Worm (Caenorhabditis elegans) whole organism, L3 larva: Measurements from ENCODE around the gene mpst-4.
"Not testable (repeated sequence)": the region's sequence is repeated elsewhere in the genome, so short reads cannot be mapped to it uniquely, and the experiment has no call there.

ENCODE experiments used
- ZK546.5 ChIP-seq: sonication (generic microtip); optimal IDR thresholded peaks from 2 replicates; lab custom pipeline; 2017; ENCODE audit warnings: missing biosample characterization, missing genetic modification characterization
- aly-2 ChIP-seq: fragments of 150-350 bp; optimal IDR thresholded peaks from 2 replicates; lab custom pipeline; 2014; ENCODE audit warnings: missing biosample characterization, missing genetic modification characterization
- ama-1 ChIP-seq: fragments of 150-350 bp; optimal IDR thresholded peaks from 2 replicates; lab custom pipeline; 2018
- ceh-28 ChIP-seq: fragments of 150-350 bp; optimal IDR thresholded peaks from 2 replicates; lab custom pipeline; 2014; ENCODE audit warnings: missing biosample characterization, missing genetic modification reagents, missing genetic modification characterization
- ceh-9 ChIP-seq: sonication (generic microtip); optimal IDR thresholded peaks from 2 replicates; lab custom pipeline; 2018; ENCODE audit warnings: missing biosample characterization, missing genetic modification characterization
- egl-5 ChIP-seq: fragments of 150-350 bp; optimal IDR thresholded peaks from 2 replicates; lab custom pipeline; 2017; ENCODE audit warnings: missing biosample characterization, missing genetic modification reagents, missing genetic modification characterization, inconsistent platforms
- elt-2 ChIP-seq: sonication (generic microtip); optimal IDR thresholded peaks from 2 replicates; lab custom pipeline; 2016; ENCODE audit warnings: missing genetic modification reagents, mild to moderate bottlenecking, missing genetic modification characterization, missing compliant biosample characterization
- fkh-10 ChIP-seq: sonication (generic microtip); optimal IDR thresholded peaks from 2 replicates; lab custom pipeline; 2017; ENCODE audit warnings: missing biosample characterization, missing genetic modification reagents, missing genetic modification characterization
- fkh-2 ChIP-seq: fragments of 150-350 bp; optimal IDR thresholded peaks from 2 replicates; lab custom pipeline; 2014; ENCODE audit warnings: missing biosample characterization, missing genetic modification reagents, missing genetic modification characterization
- hmg-11 ChIP-seq: sonication (generic microtip); optimal IDR thresholded peaks from 2 replicates; lab custom pipeline; 2016; ENCODE audit warnings: missing genetic modification characterization, missing compliant biosample characterization
- jun-1 ChIP-seq: fragments of 150-350 bp; optimal IDR thresholded peaks from 2 replicates; lab custom pipeline; 2014; ENCODE audit warnings: missing biosample characterization, missing genetic modification reagents, missing genetic modification characterization
- lin-15B ChIP-seq: fragments of 150-350 bp; optimal IDR thresholded peaks from 2 replicates; lab custom pipeline; 2014; ENCODE audit warnings: missing biosample characterization, missing genetic modification characterization
- lin-39 ChIP-seq: fragments of 150-350 bp; optimal IDR thresholded peaks from 2 replicates; lab custom pipeline; 2018; ENCODE audit warnings: missing biosample characterization, missing genetic modification reagents, missing genetic modification characterization
- lsy-12 ChIP-seq: sonication (generic microtip); optimal IDR thresholded peaks from 2 replicates; lab custom pipeline; 2016; ENCODE audit warnings: mild to moderate bottlenecking, missing genetic modification characterization, missing compliant biosample characterization
- mml-1 ChIP-seq: fragments of 150-350 bp; sonication (generic microtip); optimal IDR thresholded peaks from 3 replicates; lab custom pipeline; 2014; ENCODE audit warnings: missing biosample characterization, missing genetic modification characterization
- nfya-1 ChIP-seq: sonication (generic microtip); optimal IDR thresholded peaks from 2 replicates; lab custom pipeline; 2017; ENCODE audit warnings: missing genetic modification characterization, mild to moderate bottlenecking, missing compliant biosample characterization, antibody characterized with exemption, moderate library complexity; ENCODE audit not compliant: insufficient read depth
- nhr-11 ChIP-seq: fragments of 150-350 bp; optimal IDR thresholded peaks from 2 replicates; lab custom pipeline; 2014; ENCODE audit warnings: missing biosample characterization, missing genetic modification characterization
- nhr-12 ChIP-seq: fragments of 150-350 bp; optimal IDR thresholded peaks from 2 replicates; lab custom pipeline; 2014; ENCODE audit warnings: missing biosample characterization, missing genetic modification characterization
- nhr-23 ChIP-seq: fragments of 150-350 bp; optimal IDR thresholded peaks from 2 replicates; lab custom pipeline; 2014; ENCODE audit warnings: missing biosample characterization, missing genetic modification reagents, missing genetic modification characterization
- nhr-237 ChIP-seq: fragments of 150-350 bp; optimal IDR thresholded peaks from 2 replicates; lab custom pipeline; 2014; ENCODE audit warnings: missing biosample characterization, missing genetic modification characterization
- nhr-25 ChIP-seq: sonication (generic microtip); optimal IDR thresholded peaks from 2 replicates; lab custom pipeline; 2017; ENCODE audit warnings: missing biosample characterization, missing genetic modification characterization
- nhr-28 ChIP-seq: fragments of 150-350 bp; optimal IDR thresholded peaks from 2 replicates; lab custom pipeline; 2014; ENCODE audit warnings: missing biosample characterization, missing genetic modification characterization
- nhr-43 ChIP-seq: sonication (generic microtip); optimal IDR thresholded peaks from 2 replicates; lab custom pipeline; 2016; ENCODE audit warnings: mild to moderate bottlenecking, missing genetic modification characterization, missing compliant biosample characterization; ENCODE audit not compliant: poor library complexity, severe bottlenecking
- nhr-77 ChIP-seq: fragments of 150-350 bp; optimal IDR thresholded peaks from 2 replicates; lab custom pipeline; 2014; ENCODE audit warnings: missing biosample characterization, missing genetic modification characterization
- pha-4 ChIP-seq: fragments of 150-350 bp; optimal IDR thresholded peaks from 2 replicates; lab custom pipeline; 2014; ENCODE audit warnings: missing biosample characterization, missing genetic modification reagents, missing genetic modification characterization
- pqm-1 ChIP-seq: fragments of 150-350 bp; optimal IDR thresholded peaks from 2 replicates; lab custom pipeline; 2017; ENCODE audit warnings: missing biosample characterization, missing genetic modification characterization, inconsistent platforms
- sea-2 ChIP-seq: fragments of 150-350 bp; sonication (generic microtip); optimal IDR thresholded peaks from 4 replicates; lab custom pipeline; 2014; ENCODE audit warnings: missing biosample characterization, missing genetic modification reagents, missing genetic modification characterization
- skn-1 ChIP-seq: fragments of 150-350 bp; optimal IDR thresholded peaks from 2 replicates; lab custom pipeline; 2014; ENCODE audit warnings: missing biosample characterization, missing genetic modification characterization
- snpc-4 ChIP-seq: fragments of 150-350 bp; optimal IDR thresholded peaks from 2 replicates; lab custom pipeline; 2014; ENCODE audit warnings: missing biosample characterization, missing genetic modification characterization
- tbx-2 ChIP-seq: sonication (generic microtip); optimal IDR thresholded peaks from 2 replicates; lab custom pipeline; 2016; ENCODE audit warnings: mild to moderate bottlenecking, missing genetic modification characterization, missing compliant biosample characterization
- zag-1 ChIP-seq: fragments of 150-350 bp; optimal IDR thresholded peaks from 2 replicates; lab custom pipeline; 2014; ENCODE audit warnings: missing biosample characterization, missing genetic modification characterization
- ztf-11 ChIP-seq: fragments of 150-350 bp; optimal IDR thresholded peaks from 2 replicates; lab custom pipeline; 2014; ENCODE audit warnings: missing biosample characterization, missing genetic modification characterization
- ztf-4 ChIP-seq: fragments of 150-350 bp; optimal IDR thresholded peaks from 2 replicates; lab custom pipeline; 2014; ENCODE audit warnings: missing biosample characterization, missing genetic modification characterization

Gene mpst-4

DNA sequence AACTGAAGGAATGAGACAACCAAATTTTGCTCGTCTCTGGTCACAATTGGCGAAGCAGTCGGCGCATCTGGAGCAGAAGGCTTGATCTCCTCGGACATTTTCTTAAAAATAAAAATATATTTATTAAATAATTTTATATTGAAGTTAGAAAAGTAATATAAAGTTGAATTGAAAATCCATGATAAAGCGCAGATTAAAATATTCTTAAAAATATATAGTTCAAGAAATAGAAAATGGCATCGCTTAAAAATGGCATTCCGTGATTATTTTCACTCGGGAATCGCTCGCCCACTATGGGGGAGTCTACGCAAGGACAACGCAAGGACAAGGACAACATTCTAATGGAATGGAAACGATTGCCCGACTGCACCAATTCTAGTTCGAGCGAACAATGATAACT is 40.4 kb upstream of the mpst-4 start, which contains the start of gene sgt-1:
TSS of gene sgt-1 (minus strand) at position 101 of the 400 bp plus-strand sequence.
- not testable (repeated sequence) for TF ChIP-seq snpc-4; ceh-9 (tag; lab: Kevin White, UChicago); nfya-1 (tag; lab: Kevin White, UChicago)

DNA sequence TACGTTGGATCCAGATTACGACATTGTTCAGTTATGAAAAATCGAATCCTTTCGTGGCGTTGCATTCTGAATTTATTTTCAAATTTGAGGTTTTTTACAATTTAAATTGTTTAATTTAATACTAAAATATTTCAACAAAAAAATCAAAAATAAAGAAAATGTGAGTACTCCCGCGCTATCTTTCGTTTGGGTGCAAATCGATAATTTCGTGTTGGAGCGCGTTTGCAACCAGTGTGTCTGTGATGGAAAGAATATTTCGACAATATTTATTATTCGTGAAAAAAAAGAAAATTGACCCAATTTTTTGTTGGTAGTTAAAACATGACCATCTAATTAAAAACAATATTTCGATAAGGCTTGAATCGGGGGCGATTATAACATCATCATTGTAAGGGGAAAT is 38.8 kb upstream of the mpst-4 start, which contains the start of gene R05F9.9:
TSS of gene R05F9.9 (minus strand) at position 66 of the 400 bp plus-strand sequence.
- TF ChIP-seq nhr-25 (tag; lab: Kevin White, UChicago) (peak; percentile 45), ama-1 (peak; percentile 85), skn-1 (tag; lab: Kevin White, UChicago) (no peak), pha-4 (tag; lab: Kevin White, UChicago) (peak; percentile 69), tbx-2 (no peak), nhr-12 (tag; lab: Kevin White, UChicago) (no peak), lin-15B (tag; lab: Kevin White, UChicago) (peak; percentile 33), nfya-1 (tag; lab: Kevin White, UChicago) (peak; percentile 60), elt-2 (tag; lab: Kevin White, UChicago) (peak; percentile 64), zag-1 (tag; lab: Kevin White, UChicago) (no peak), ceh-28 (peak; percentile 52), aly-2 (tag; lab: Kevin White, UChicago) (no peak)

DNA sequence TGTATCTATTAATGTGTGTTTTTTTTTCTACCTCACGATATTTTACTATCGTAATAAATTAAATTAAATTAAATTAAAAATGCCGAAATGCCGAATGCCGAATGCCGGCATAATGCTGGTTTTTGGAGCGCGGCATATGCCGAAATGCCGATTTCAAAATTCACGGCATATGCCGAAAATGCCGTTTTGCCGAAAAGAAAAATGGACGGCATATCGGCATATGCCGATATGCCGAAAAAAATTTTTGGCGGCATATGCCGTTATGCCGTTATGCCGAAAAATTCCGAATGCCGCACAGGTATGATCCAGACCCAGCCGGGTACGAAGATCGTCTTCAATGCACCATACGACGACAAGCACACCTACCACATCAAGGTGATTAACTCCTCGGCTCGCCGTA is 35.3 kb upstream of the mpst-4 start, which contains the start of gene msp-32:
TSS of gene msp-32 (plus strand) at position 301 of the 400 bp plus-strand sequence.
- not testable (repeated sequence) for TF ChIP-seq fkh-2, ZK546.5, jun-1 (tag; lab: Kevin White, UChicago)

DNA sequence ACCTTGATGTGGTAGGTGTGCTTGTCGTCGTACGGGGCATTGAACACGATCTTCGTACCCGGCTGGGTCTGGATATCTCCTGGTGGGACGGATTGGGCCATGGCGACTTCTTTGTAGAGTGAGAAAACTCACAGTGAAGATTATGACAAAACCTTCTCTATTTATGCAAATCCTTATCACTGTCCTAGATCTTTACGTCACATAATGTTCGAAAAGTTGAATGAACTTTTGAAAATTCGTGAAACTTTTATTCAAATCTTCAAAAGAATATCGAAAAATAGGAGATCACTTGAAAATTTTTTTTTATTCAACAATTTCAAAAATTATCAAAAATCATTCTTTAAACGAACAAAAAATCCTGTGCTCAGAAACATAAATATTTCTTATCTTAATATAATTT is 29.3 kb upstream of the mpst-4 start, which contains the start of gene msp-33:
TSS of gene msp-33 (minus strand) at position 101 of the 400 bp plus-strand sequence.
- no peak for TF ChIP-seq nhr-237 (tag; lab: Kevin White, UChicago)

ce11 chrII:4891012-4891775 is 27.9 kb upstream of the mpst-4 start, which contains the start of gene gst-9:
gst-9 (plus strand) TSS chrII:4891585.
- TF ChIP-seq hmg-11 (tag; lab: Kevin White, UChicago): no peak
- peak; percentile 34 for TF ChIP-seq nfya-1 (tag; lab: Kevin White, UChicago)
- peak; percentile 79 for TF ChIP-seq nhr-43
- no peak for TF ChIP-seq sea-2
- TF ChIP-seq ztf-11 (tag; lab: Kevin White, UChicago): no peak
- TF ChIP-seq nhr-28 (tag; lab: Kevin White, UChicago): no peak
- TF ChIP-seq jun-1 (tag; lab: Kevin White, UChicago): no peak
- no peak for TF ChIP-seq lin-39
- TF ChIP-seq aly-2 (tag; lab: Kevin White, UChicago): no peak
- TF ChIP-seq ama-1: peak; percentile 89
- TF ChIP-seq fkh-2 (tag; lab: Kevin White, UChicago): no peak
- TF ChIP-seq nhr-25 (tag; lab: Kevin White, UChicago): peak; percentile 50
- TF ChIP-seq snpc-4: no peak
- TF ChIP-seq skn-1 (tag; lab: Kevin White, UChicago): no peak
- TF ChIP-seq tbx-2: peak; percentile 25
- TF ChIP-seq lin-15B (tag; lab: Kevin White, UChicago): no peak
- no peak for TF ChIP-seq mml-1 (tag; lab: Kevin White, UChicago)
- no peak for TF ChIP-seq pqm-1
- TF ChIP-seq lsy-12 (tag; lab: Kevin White, UChicago): no peak
- no peak for TF ChIP-seq ceh-28
- no peak for TF ChIP-seq nhr-23 (tag; lab: Kevin White, UChicago)
- no peak for TF ChIP-seq egl-5 (tag; lab: Kevin White, UChicago)
- no peak for TF ChIP-seq nhr-11 (tag; lab: Kevin White, UChicago)
- TF ChIP-seq nhr-77 (tag; lab: Kevin White, UChicago): no peak
- TF ChIP-seq fkh-10 (GFP tag; lab: Kevin White, UChicago): no peak
- peak; percentile 67 for TF ChIP-seq elt-2 (tag; lab: Kevin White, UChicago)
- peak; percentile 39 for TF ChIP-seq pha-4 (tag; lab: Kevin White, UChicago)
- TF ChIP-seq ztf-4 (tag; lab: Kevin White, UChicago): no peak
